ENCODE assay signal across 5 fruit fly cellular contexts in the genomic region with DNA sequence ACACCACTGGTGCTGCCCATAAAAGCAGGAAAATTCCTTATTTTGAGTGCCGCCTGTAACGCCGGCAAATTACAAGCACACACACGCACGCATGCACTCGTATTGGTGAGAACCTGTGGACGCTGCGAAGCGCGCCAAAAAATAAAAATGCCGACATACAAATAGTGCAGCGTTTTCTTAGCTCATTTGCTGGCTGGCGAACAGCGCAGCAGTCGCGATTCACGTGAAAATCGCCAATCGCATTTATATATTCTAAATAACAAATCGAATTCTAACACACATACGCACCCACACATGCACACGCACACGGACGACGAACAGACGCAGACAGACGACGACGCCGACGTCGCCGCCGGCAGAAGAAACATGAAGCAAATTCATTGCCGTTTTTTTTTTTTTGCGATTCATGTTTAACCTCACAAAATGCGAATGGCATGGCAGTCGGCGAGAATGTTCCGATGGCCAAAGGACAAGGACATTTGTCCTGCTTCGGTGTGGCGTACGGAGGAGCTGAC.
TF ChIP-seq lines count a peak whose summit lies in the region.

No protein-coding gene starts in this region.

- TF ChIP-seq CTCF in whole organism, embryonic (GFP tag; optimal IDR thresholded peaks at IDR 0.05; lab: Kevin White, UChicago), result no peak

TF ChIP-seq in whole organism, adult, 20 proteins besides CTCF, POLR2A, EP300 and RAD21:
- TF ChIP-seq CG7045 (GFP tag; optimal IDR thresholded peaks at IDR 0.05; lab: Kevin White, UChicago) (no peak), cic (GFP tag; optimal IDR thresholded peaks at IDR 0.05; lab: Kevin White, UChicago) (peak; percentile 9), tj (GFP tag; optimal IDR thresholded peaks at IDR 0.05; lab: Kevin White, UChicago) (peak; percentile 61), Clk (GFP tag; optimal IDR thresholded peaks at IDR 0.05; lab: Kevin White, UChicago) (no peak), Mnt (GFP tag; optimal IDR thresholded peaks at IDR 0.05; lab: Kevin White, UChicago) (peak; percentile 81)

TF ChIP-seq in whole organism, embryonic, 481 proteins besides CTCF, POLR2A, EP300 and RAD21 (continues in another document):
- TF ChIP-seq Adf1 (GFP tag; IDR thresholded peaks at IDR 0.05; lab: Robert Waterston, UW) (peak; percentile 93), YL-1 (GFP tag; optimal IDR thresholded peaks at IDR 0.05; lab: Kevin White, UChicago) (no peak), dm (GFP tag; optimal IDR thresholded peaks at IDR 0.05; lab: Kevin White, UChicago) (peak; percentile 68), Drgx (GFP tag; IDR thresholded peaks at IDR 0.05; lab: Robert Waterston, UW) (0 out of 2 replicates have a peak, but pooled peaks have one; percentile 24), CG7928 (GFP tag; optimal IDR thresholded peaks at IDR 0.05; lab: Kevin White, UChicago) (no peak), CG3407 (GFP tag; optimal IDR thresholded peaks at IDR 0.05; lab: Kevin White, UChicago) (no peak), Dp (GFP tag; optimal IDR thresholded peaks at IDR 0.05; lab: Kevin White, UChicago) (peak; percentile 7), nerfin-1 (tag; optimal IDR thresholded peaks at IDR 0.05; lab: Kevin White, UChicago) (peak; percentile 64), crc (GFP tag; optimal IDR thresholded peaks at IDR 0.05; lab: Kevin White, UChicago) (no peak), chinmo (GFP tag; IDR thresholded peaks at IDR 0.05; lab: Robert Waterston, UW; ENCODE audit: partially characterized antibody) (0 out of 4 replicates have a peak, but pooled peaks have one; percentile 27), Pdp1 (GFP tag; optimal IDR thresholded peaks at IDR 0.05; lab: Kevin White, UChicago) (no peak), sens (GFP tag; lab: Kevin White, UChicago) (peak; percentile 32), Rfx (GFP tag; IDR thresholded peaks at IDR 0.05; lab: Robert Waterston, UW) (0 out of 2 replicates have a peak, but pooled peaks have one; percentile 22), scrt (GFP tag; optimal IDR thresholded peaks at IDR 0.05; lab: Kevin White, UChicago) (peak; percentile 12), cg (GFP tag; optimal IDR thresholded peaks at IDR 0.05; lab: Kevin White, UChicago) (peak; percentile 83), amos (GFP tag; IDR thresholded peaks at IDR 0.05; lab: Robert Waterston, UW; ENCODE audit: partially characterized antibody) (no peak), E2f1 (GFP tag; IDR thresholded peaks at IDR 0.05; lab: Robert Waterston, UW) (0 out of 2 replicates have a peak, but pooled peaks have one; percentile 15), grau (tag; optimal IDR thresholded peaks at IDR 0.05; lab: Kevin White, UChicago) (peak; percentile 83), tio (GFP tag; optimal IDR thresholded peaks at IDR 0.05; lab: Kevin White, UChicago) (no peak)

TF ChIP-seq in whole organism, prepupa, 60 proteins besides CTCF, POLR2A, EP300 and RAD21 (continues in another document):
- no peak for TF ChIP-seq CG6792 (GFP tag; optimal IDR thresholded peaks at IDR 0.05; lab: Kevin White, UChicago)
- TF ChIP-seq CG9139 (GFP tag; optimal IDR thresholded peaks at IDR 0.05; lab: Kevin White, UChicago), result no peak
- no peak for TF ChIP-seq Eip75B (GFP tag; optimal IDR thresholded peaks at IDR 0.05; lab: Kevin White, UChicago)
- TF ChIP-seq vri (GFP tag; optimal IDR thresholded peaks at IDR 0.05; lab: Kevin White, UChicago), result no peak
- TF ChIP-seq achi (GFP tag; optimal IDR thresholded peaks at IDR 0.05; lab: Kevin White, UChicago), result no peak
- no peak for TF ChIP-seq Blimp-1 (GFP tag; optimal IDR thresholded peaks at IDR 0.05; lab: Kevin White, UChicago)
- TF ChIP-seq Eip78C (GFP tag; lab: Kevin White, UChicago), result peak; percentile 30
- TF ChIP-seq CG4318 (GFP tag; optimal IDR thresholded peaks at IDR 0.05; lab: Kevin White, UChicago), result no peak
- TF ChIP-seq CG11902 (GFP tag; optimal IDR thresholded peaks at IDR 0.05; lab: Kevin White, UChicago), result no peak
- no peak for TF ChIP-seq CG3919 (GFP tag; optimal IDR thresholded peaks at IDR 0.05; lab: Kevin White, UChicago)
- TF ChIP-seq CG6163 (GFP tag; IDR thresholded peaks at IDR 0.05; lab: Robert Waterston, UW), result 0 out of 3 replicates have a peak, but pooled peaks have one; percentile 5
- peak; percentile 13 for TF ChIP-seq CG6276 (GFP tag; optimal IDR thresholded peaks at IDR 0.05; lab: Kevin White, UChicago)
- TF ChIP-seq esn (GFP tag; optimal IDR thresholded peaks at IDR 0.05; lab: Kevin White, UChicago), result no peak
- TF ChIP-seq Gug (GFP tag; IDR thresholded peaks at IDR 0.05; lab: Robert Waterston, UW), result no peak
- no peak for TF ChIP-seq Sox14 (GFP tag; optimal IDR thresholded peaks at IDR 0.05; lab: Kevin White, UChicago)
- no peak for TF ChIP-seq spab (GFP tag; optimal IDR thresholded peaks at IDR 0.05; lab: Kevin White, UChicago)
- no peak for TF ChIP-seq CG16779 (tag; optimal IDR thresholded peaks at IDR 0.05; lab: Kevin White, UChicago)
- no peak for TF ChIP-seq dsx (GFP tag; optimal IDR thresholded peaks at IDR 0.05; lab: Kevin White, UChicago; ENCODE audit: poor library complexity, severe bottlenecking)
- no peak for TF ChIP-seq Smox (GFP tag; optimal IDR thresholded peaks at IDR 0.05; lab: Kevin White, UChicago)
- TF ChIP-seq Lpt (GFP tag; optimal IDR thresholded peaks at IDR 0.05; lab: Kevin White, UChicago), result no peak
- peak; percentile 28; the same call in 1 of the 3 replicates for TF ChIP-seq CG8119 (GFP tag; IDR thresholded peaks at IDR 0.05; lab: Robert Waterston, UW)

TF ChIP-seq in whole organism, pupa, 21 proteins besides CTCF, POLR2A, EP300 and RAD21:
- TF ChIP-seq Ets98B (GFP tag; IDR thresholded peaks at IDR 0.05; lab: Robert Waterston, UW), result peak; percentile 4; the same call in 1 of the 2 replicates
- no peak for TF ChIP-seq CG14655 (GFP tag; optimal IDR thresholded peaks at IDR 0.05; lab: Kevin White, UChicago)
- peak; percentile 34; the same call in 1 of the 2 replicates for TF ChIP-seq CG12605 (GFP tag; IDR thresholded peaks at IDR 0.05; lab: Robert Waterston, UW)
- peak; percentile 7 for TF ChIP-seq CG8159 (tag; optimal IDR thresholded peaks at IDR 0.05; lab: Kevin White, UChicago)

TF ChIP-seq in whole organism, wandering third instar larva, 38 proteins besides CTCF, POLR2A, EP300 and RAD21:
- TF ChIP-seq GATAd (GFP tag; optimal IDR thresholded peaks at IDR 0.05; lab: Kevin White, UChicago) (no peak), dl (GFP tag; optimal IDR thresholded peaks at IDR 0.05; lab: Kevin White, UChicago; ENCODE audit: insufficient read depth in 1 of 2, partially characterized antibody in 2 of 2) (no peak), Myc (optimal IDR thresholded peaks at IDR 0.05; lab: Kevin White, UChicago) (no peak), h (GFP tag; optimal IDR thresholded peaks at IDR 0.05; lab: Kevin White, UChicago) (peak; percentile 4), Dif (GFP tag; optimal IDR thresholded peaks at IDR 0.05; lab: Kevin White, UChicago; ENCODE audit: partially characterized antibody) (no peak), foxo (GFP tag; optimal IDR thresholded peaks at IDR 0.05; lab: Kevin White, UChicago) (no peak), psq (GFP tag; optimal IDR thresholded peaks at IDR 0.05; lab: Kevin White, UChicago) (no peak), N (GFP tag; optimal IDR thresholded peaks at IDR 0.05; lab: Kevin White, UChicago) (peak; percentile 27), br (GFP tag; optimal IDR thresholded peaks at IDR 0.05; lab: Kevin White, UChicago) (peak; percentile 15), Hr78 (GFP tag; optimal IDR thresholded peaks at IDR 0.05; lab: Kevin White, UChicago) (no peak), CrebA (GFP tag; optimal IDR thresholded peaks at IDR 0.05; lab: Kevin White, UChicago; ENCODE audit: borderline replicate concordance) (no peak), woc (GFP tag; optimal IDR thresholded peaks at IDR 0.05; lab: Kevin White, UChicago) (no peak), usp (GFP tag; optimal IDR thresholded peaks at IDR 0.05; lab: Kevin White, UChicago) (no peak), Rel (GFP tag; optimal IDR thresholded peaks at IDR 0.05; lab: Kevin White, UChicago) (no peak), Rel (tag; optimal IDR thresholded peaks at IDR 0.05; lab: Kevin White, UChicago) (no peak), sv (GFP tag; optimal IDR thresholded peaks at IDR 0.05; lab: Kevin White, UChicago) (no peak), pan (optimal IDR thresholded peaks at IDR 0.05; lab: Kevin White, UChicago) (no peak), Mio (GFP tag; optimal IDR thresholded peaks at IDR 0.05; lab: Kevin White, UChicago) (no peak), Vsx2 (GFP tag; optimal IDR thresholded peaks at IDR 0.05; lab: Kevin White, UChicago; ENCODE audit: partially characterized antibody) (no peak), fru (GFP tag; optimal IDR thresholded peaks at IDR 0.05; lab: Kevin White, UChicago) (no peak)
